Fruit fly (Drosophila melanogaster): ENCODE results near the gene Vps26.

- TF ChIP-seq CG7101 (tag; optimal IDR thresholded peaks at IDR 0.05) (peak; percentile 95), CG11617 (GFP tag; optimal IDR thresholded peaks at IDR 0.05) (peak; percentile 98), CG7045 (GFP tag; optimal IDR thresholded peaks at IDR 0.05) (peak; percentile 75), toe (GFP tag; optimal IDR thresholded peaks at IDR 0.05) (peak; percentile 63), CG1620 (GFP tag; optimal IDR thresholded peaks at IDR 0.05) (peak; percentile 90), CG12768 (GFP tag; optimal IDR thresholded peaks at IDR 0.05) (peak; percentile 84), CG5204 (GFP tag; optimal IDR thresholded peaks at IDR 0.05) (peak; percentile 88), CG14711 (tag; optimal IDR thresholded peaks at IDR 0.05) (peak; percentile 94), ovo (GFP tag; optimal IDR thresholded peaks at IDR 0.05) (peak; percentile 90), Hr96 (GFP tag; optimal IDR thresholded peaks at IDR 0.05) (peak; percentile 93)
These were observed 43.0 kb upstream of the Vps26 start for dm6 chrX:1830396-1831218.
